Worm (Caenorhabditis elegans): Measurements from ENCODE around the gene serp-1.1.

DNA sequence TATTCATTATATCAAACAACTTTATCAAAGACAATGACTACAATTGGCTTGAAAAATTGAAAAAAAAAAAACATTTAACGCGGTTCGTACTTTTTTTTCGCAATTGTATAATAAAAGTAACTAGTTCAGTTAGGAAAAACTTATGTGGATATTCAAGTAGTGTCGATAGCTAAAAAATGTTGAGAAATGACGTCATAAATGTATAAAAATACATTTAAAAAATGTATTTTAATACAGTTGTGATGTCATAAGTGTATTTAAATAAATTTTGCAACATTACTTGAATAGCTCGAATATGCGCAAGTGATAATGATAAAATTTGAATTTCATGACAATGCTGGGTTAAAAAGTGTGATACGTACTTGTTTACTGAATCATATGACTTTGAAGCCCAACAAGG lies 9.8 kb upstream of the serp-1.1 start:
- TF ChIP-seq madf-6 (GFP tag; IDR thresholded peaks at IDR 0.05) (no peak), lir-1 (GFP tag; conservative IDR thresholded peaks at IDR 0.05) (no peak), nfya-1 (tag; optimal IDR thresholded peaks at IDR 0.05; ENCODE audit: borderline replicate concordance, insufficient read depth) (no peak)

All from whole organism, young adult.